Fruit fly (Drosophila melanogaster) whole organism, embryonic: ENCODE results near the gene cav.

ENCODE experiments used
- Aef1 ChIP-seq: fragments of 200-800 bp; sonication (Bioruptor generic); IDR thresholded peaks from 3 replicates; pipeline ENCODE4 v1.3.6; 2022; ENCODE audit warnings: missing biosample characterization, missing genetic modification characterization
- Atf-2 ChIP-seq: fragments of 200-800 bp; sonication (Bioruptor generic); optimal IDR thresholded peaks from 2 replicates; lab custom pipeline; 2016; ENCODE audit warnings: missing biosample characterization, missing genetic modification characterization
- CG12071 ChIP-seq: fragments of 200-800 bp; sonication (Bioruptor generic); optimal IDR thresholded peaks from 3 replicates; lab custom pipeline; 2018; ENCODE audit warnings: missing biosample characterization, mild to moderate bottlenecking, missing genetic modification characterization
- CG12219 ChIP-seq: fragments of 200-800 bp; sonication (Bioruptor generic); optimal IDR thresholded peaks from 3 replicates; lab custom pipeline; 2018; ENCODE audit warnings: missing biosample characterization, mild to moderate bottlenecking, missing genetic modification characterization
- CG15073 ChIP-seq: fragments of 200-800 bp; sonication (Bioruptor generic); optimal IDR thresholded peaks from 2 replicates; lab custom pipeline; 2016; ENCODE audit warnings: missing biosample characterization, missing genetic modification characterization
- CG17328 ChIP-seq: fragments of 200-800 bp; sonication (Bioruptor generic); IDR thresholded peaks from 2 replicates; pipeline ENCODE4 v1.3.6; 2022; ENCODE audit warnings: missing biosample characterization, missing genetic modification characterization
- CG1832 ChIP-seq: fragments of 200-800 bp; sonication (Bioruptor generic); optimal IDR thresholded peaks from 2 replicates; lab custom pipeline; 2017; ENCODE audit warnings: missing biosample characterization, mild to moderate bottlenecking, missing genetic modification characterization, inconsistent platforms
- CG18764 ChIP-seq: fragments of 200-800 bp; sonication (Bioruptor generic); optimal IDR thresholded peaks from 3 replicates; lab custom pipeline; 2016; ENCODE audit warnings: missing biosample characterization, missing genetic modification characterization
- CG2202 ChIP-seq: fragments of 200-800 bp; sonication (Bioruptor generic); optimal IDR thresholded peaks from 2 replicates; lab custom pipeline; 2018; ENCODE audit warnings: missing biosample characterization, mild to moderate bottlenecking, missing genetic modification characterization
- CG2678 ChIP-seq: fragments of 200-800 bp; sonication (Bioruptor generic); optimal IDR thresholded peaks from 3 replicates; lab custom pipeline; 2019; ENCODE audit warnings: missing biosample characterization, mild to moderate bottlenecking, missing genetic modification characterization, moderate library complexity
- CG30020 ChIP-seq: fragments of 200-800 bp; optimal IDR thresholded peaks from 2 replicates; lab custom pipeline; 2019; ENCODE audit warnings: missing biosample characterization, mild to moderate bottlenecking, missing genetic modification characterization, moderate library complexity
- CG34376 ChIP-seq: fragments of 200-800 bp; sonication (Bioruptor generic); optimal IDR thresholded peaks from 2 replicates; lab custom pipeline; 2018; ENCODE audit warnings: missing biosample characterization, mild to moderate bottlenecking, missing genetic modification characterization
- CG4282 ChIP-seq: fragments of 200-800 bp; sonication (Bioruptor generic); optimal IDR thresholded peaks from 2 replicates; lab custom pipeline; 2016; ENCODE audit warnings: missing biosample characterization, missing genetic modification characterization
- CG4730 ChIP-seq: fragments of 200-800 bp; sonication (Bioruptor generic); IDR thresholded peaks from 2 replicates; pipeline ENCODE4 v1.3.6; 2022; ENCODE audit warnings: missing biosample characterization, missing genetic modification characterization
- CG6175 ChIP-seq: fragments of 200-800 bp; sonication (Bioruptor generic); IDR thresholded peaks from 3 replicates; pipeline ENCODE4 v1.3.6; 2022; ENCODE audit warnings: missing biosample characterization, missing genetic modification characterization
- CG6254 ChIP-seq: fragments of 200-800 bp; sonication (Bioruptor generic); optimal IDR thresholded peaks from 3 replicates; lab custom pipeline; 2017; ENCODE audit warnings: mild to moderate bottlenecking, missing biosample characterization, missing genetic modification reagents, missing genetic modification characterization
- CG6765 ChIP-seq: fragments of 200-800 bp; sonication (Bioruptor generic); optimal IDR thresholded peaks from 3 replicates; lab custom pipeline; 2017; ENCODE audit warnings: missing biosample characterization, mild to moderate bottlenecking, missing genetic modification characterization
- CG7786 ChIP-seq: fragments of 200-800 bp; sonication (Bioruptor generic); optimal IDR thresholded peaks from 2 replicates; lab custom pipeline; 2016; ENCODE audit warnings: missing biosample characterization, missing genetic modification characterization
- CG9797 ChIP-seq: fragments of 200-800 bp; sonication (Bioruptor generic); optimal IDR thresholded peaks from 3 replicates; lab custom pipeline; 2018; ENCODE audit warnings: missing biosample characterization, mild to moderate bottlenecking, missing genetic modification characterization
- Deaf1 ChIP-seq: fragments of 200-800 bp; optimal IDR thresholded peaks from 3 replicates; lab custom pipeline; 2019; ENCODE audit warnings: missing biosample characterization, mild to moderate bottlenecking, missing genetic modification characterization, moderate library complexity
- Doc3 ChIP-seq: fragments of 200-800 bp; sonication (Bioruptor generic); IDR thresholded peaks from 3 replicates; pipeline ENCODE4 v1.3.6; 2022; ENCODE audit warnings: missing biosample characterization, missing genetic modification characterization; ENCODE audit not compliant: partially characterized antibody
- Ets65A ChIP-seq: fragments of 200-800 bp; sonication (Bioruptor generic); peaks from one replicate; lab custom pipeline; 2016; ENCODE audit warnings: missing biosample characterization, missing genetic modification characterization
- Hr3 ChIP-seq: fragments of 200-800 bp; sonication (Bioruptor generic); optimal IDR thresholded peaks from 3 replicates; lab custom pipeline; 2016; ENCODE audit warnings: missing biosample characterization, missing genetic modification characterization
- Lhr ChIP-seq: fragments of 200-800 bp; sonication (Bioruptor generic); optimal IDR thresholded peaks from 3 replicates; lab custom pipeline; 2017; ENCODE audit warnings: mild to moderate bottlenecking, missing biosample characterization, missing genetic modification reagents, missing genetic modification characterization
- Opbp ChIP-seq: fragments of 200-800 bp; sonication (Bioruptor generic); IDR thresholded peaks from 3 replicates; pipeline ENCODE4 v1.3.6; 2022; ENCODE audit warnings: missing biosample characterization, missing genetic modification characterization; ENCODE audit not compliant: partially characterized antibody
- Side ChIP-seq: fragments of 200-800 bp; sonication (Bioruptor generic); optimal IDR thresholded peaks from 2 replicates; lab custom pipeline; 2016; ENCODE audit warnings: missing biosample characterization, missing genetic modification characterization
- Usf ChIP-seq: fragments of 200-800 bp; sonication (Bioruptor generic); optimal IDR thresholded peaks from 2 replicates; lab custom pipeline; 2017; ENCODE audit warnings: missing genotype, missing biosample characterization, missing genetic modification characterization
- Xrp1 ChIP-seq: fragments of 200-800 bp; sonication (Bioruptor generic); IDR thresholded peaks from 2 replicates; pipeline ENCODE4 v1.3.6; 2022; ENCODE audit warnings: missing biosample characterization, missing genetic modification characterization
- btn ChIP-seq: fragments of 200-800 bp; sonication (Bioruptor generic); optimal IDR thresholded peaks from 2 replicates; lab custom pipeline; 2016; ENCODE audit warnings: missing biosample characterization, missing genetic modification characterization
- cas ChIP-seq: fragments of 200-800 bp; sonication (Bioruptor generic); IDR thresholded peaks from 2 replicates; pipeline ENCODE4 v1.3.6; 2022; ENCODE audit warnings: missing biosample characterization, missing genetic modification characterization
- chif ChIP-seq, 2 experiments: fragments of 200-800 bp; sonication (Bioruptor generic); optimal IDR thresholded peaks; 3 replicates each; lab custom pipeline; 2016; ENCODE audit warnings: missing biosample characterization in 2 of 2, missing genetic modification characterization in 2 of 2
- chinmo ChIP-seq: fragments of 200-800 bp; sonication (Bioruptor generic); IDR thresholded peaks from 4 replicates; pipeline ENCODE4 v1.3.6; 2022; ENCODE audit warnings: missing biosample characterization, missing genetic modification characterization; ENCODE audit not compliant: partially characterized antibody
- corto ChIP-seq: fragments of 200-800 bp; sonication (Bioruptor generic); optimal IDR thresholded peaks from 2 replicates; lab custom pipeline; 2016; ENCODE audit warnings: missing biosample characterization, mild to moderate bottlenecking, missing genetic modification characterization, moderate library complexity
- dmrt11E ChIP-seq: fragments of 200-800 bp; sonication (Bioruptor generic); optimal IDR thresholded peaks from 3 replicates; lab custom pipeline; 2018; ENCODE audit warnings: missing biosample characterization, mild to moderate bottlenecking, missing genetic modification characterization, moderate library complexity
- dysf ChIP-seq: fragments of 200-800 bp; sonication (Bioruptor generic); IDR thresholded peaks from 3 replicates; pipeline ENCODE4 v1.3.6; 2022; ENCODE audit warnings: missing biosample characterization, missing genetic modification characterization
- esg ChIP-seq: fragments of 200-800 bp; sonication (Bioruptor generic); conservative IDR thresholded peaks from 2 replicates; pipeline ENCODE4 v1.3.6; 2022; ENCODE audit warnings: missing biosample characterization, missing genetic modification characterization
- fd64A ChIP-seq: fragments of 200-800 bp; sonication (Bioruptor generic); optimal IDR thresholded peaks from 3 replicates; lab custom pipeline; 2018; ENCODE audit warnings: missing biosample characterization, mild to moderate bottlenecking, missing genetic modification characterization
- gro ChIP-seq: fragments of 200-800 bp; sonication (Bioruptor generic); optimal IDR thresholded peaks from 2 replicates; lab custom pipeline; 2016; ENCODE audit warnings: missing biosample characterization, missing genetic modification characterization
- jumu ChIP-seq: fragments of 200-800 bp; sonication (Bioruptor generic); optimal IDR thresholded peaks from 3 replicates; lab custom pipeline; 2016; ENCODE audit warnings: missing biosample characterization, missing genetic modification characterization
- nmo ChIP-seq: fragments of 200-800 bp; sonication (Bioruptor generic); optimal IDR thresholded peaks from 2 replicates; lab custom pipeline; 2018; ENCODE audit warnings: missing biosample characterization, mild to moderate bottlenecking, missing genetic modification characterization, moderate library complexity
- oc ChIP-seq: fragments of 200-800 bp; sonication (Bioruptor generic); optimal IDR thresholded peaks from 2 replicates; lab custom pipeline; 2018; ENCODE audit warnings: missing biosample characterization, mild to moderate bottlenecking, missing genetic modification characterization, moderate library complexity
- odd ChIP-seq: fragments of 200-800 bp; sonication (Bioruptor generic); optimal IDR thresholded peaks from 2 replicates; lab custom pipeline; 2017; ENCODE audit warnings: missing biosample characterization, mild to moderate bottlenecking, missing genetic modification characterization
- pb ChIP-seq: fragments of 200-800 bp; sonication (Bioruptor generic); optimal IDR thresholded peaks from 3 replicates; lab custom pipeline; 2016; ENCODE audit warnings: missing biosample characterization, missing genetic modification characterization
- peb ChIP-seq: fragments of 200-800 bp; sonication (Bioruptor generic); IDR thresholded peaks from 2 replicates; pipeline ENCODE4 v1.3.6; 2022; ENCODE audit warnings: missing biosample characterization, missing genetic modification characterization
- pfk ChIP-seq: fragments of 200-800 bp; sonication (Bioruptor generic); optimal IDR thresholded peaks from 2 replicates; lab custom pipeline; 2018; ENCODE audit warnings: missing biosample characterization, mild to moderate bottlenecking, missing genetic modification characterization, moderate library complexity
- pum ChIP-seq: fragments of 200-800 bp; sonication (Bioruptor generic); optimal IDR thresholded peaks from 2 replicates; lab custom pipeline; 2016; ENCODE audit warnings: missing biosample characterization, missing genetic modification characterization
- pzg ChIP-seq: fragments of 200-800 bp; sonication (Bioruptor generic); optimal IDR thresholded peaks from 3 replicates; lab custom pipeline; 2018; ENCODE audit warnings: missing biosample characterization, mild to moderate bottlenecking, missing genetic modification characterization, moderate library complexity
- sim ChIP-seq: fragments of 200-800 bp; sonication (Bioruptor generic); IDR thresholded peaks from 2 replicates; pipeline ENCODE4 v1.3.6; 2022; ENCODE audit warnings: missing biosample characterization, missing genetic modification characterization
- slbo ChIP-seq: fragments of 200-800 bp; sonication (Bioruptor generic); IDR thresholded peaks from 2 replicates; pipeline ENCODE4 v1.3.6; 2022; ENCODE audit warnings: missing biosample characterization, missing genetic modification characterization
- slou ChIP-seq: fragments of 200-800 bp; sonication (Bioruptor generic); optimal IDR thresholded peaks from 3 replicates; lab custom pipeline; 2016; ENCODE audit warnings: missing biosample characterization, missing genetic modification characterization
- zfh1 ChIP-seq: fragments of 200-800 bp; sonication (Bioruptor generic); IDR thresholded peaks from 3 replicates; pipeline ENCODE4 v1.3.6; 2022; ENCODE audit warnings: missing biosample characterization, missing genetic modification characterization

The cav gene

dm6 chr3R:24252494-24252893 lies 31.6 kb downstream of the cav start, which contains the start of gene beta-PheRS (continued):
- no peak for TF ChIP-seq zfh1 (GFP tag; lab: Robert Waterston, UW)
- TF ChIP-seq fd64A (GFP tag; lab: Kevin White, UChicago) = no peak
- TF ChIP-seq CG4282 = no peak
- no peak for TF ChIP-seq cas (GFP tag; lab: Robert Waterston, UW)
- TF ChIP-seq sim (GFP tag; lab: Robert Waterston, UW) = no peak
- TF ChIP-seq CG6765 (GFP tag; lab: Kevin White, UChicago) = no peak
- TF ChIP-seq CG15073 (GFP tag; lab: Kevin White, UChicago) = no peak
- peak; percentile 94 for TF ChIP-seq Ets65A (GFP tag; lab: Kevin White, UChicago)
- peak; percentile 48 for TF ChIP-seq CG7786 (GFP tag; lab: Kevin White, UChicago)
- TF ChIP-seq CG34376 (GFP tag; lab: Kevin White, UChicago) = peak; percentile 30
- no peak for TF ChIP-seq btn (GFP tag; lab: Kevin White, UChicago)
- peak; percentile 92 for TF ChIP-seq CG30020
- no peak for TF ChIP-seq Atf-2 (GFP tag; lab: Kevin White, UChicago)
- TF ChIP-seq esg (GFP tag; lab: Robert Waterston, UW) = 0 out of 2 replicates have a peak, but pooled peaks have one; percentile 29
- peak; percentile 16 for TF ChIP-seq pfk (GFP tag; lab: Kevin White, UChicago)
- TF ChIP-seq chinmo = peak; percentile 91; the same call in 2 of the 4 replicates
- TF ChIP-seq pzg (GFP tag; lab: Kevin White, UChicago) = peak; percentile 99
- peak; percentile 78 for TF ChIP-seq nmo (GFP tag; lab: Kevin White, UChicago)
- peak; percentile 81 for TF ChIP-seq Doc3
- 0 out of 2 replicates have a peak, but pooled peaks have one; percentile 27 for TF ChIP-seq Xrp1
- TF ChIP-seq slbo = peak; percentile 83
- no peak for TF ChIP-seq CG4730 (GFP tag; lab: Robert Waterston, UW)
- TF ChIP-seq CG12219 (GFP tag; lab: Kevin White, UChicago) = no peak
- TF ChIP-seq CG18764 (GFP tag; lab: Kevin White, UChicago) = no peak
- peak; percentile 64 for TF ChIP-seq Side (GFP tag; lab: Kevin White, UChicago)
- TF ChIP-seq Usf (GFP tag; lab: Kevin White, UChicago) = peak; percentile 17
- TF ChIP-seq Aef1 (GFP tag; lab: Robert Waterston, UW) = no peak; the same call in 2 of the 3 replicates
- TF ChIP-seq Opbp (GFP tag; lab: Robert Waterston, UW) = peak; percentile 94
- TF ChIP-seq CG1832 = no peak
- no peak for TF ChIP-seq CG6254 (GFP tag; lab: Kevin White, UChicago)
- peak; percentile 53 for TF ChIP-seq jumu (GFP tag; lab: Kevin White, UChicago)
- peak; percentile 27 to 41 for TF ChIP-seq chif (GFP tag; optimal IDR thresholded peaks at IDR 0.05; lab: Kevin White, UChicago)
- TF ChIP-seq CG17328 (GFP tag; lab: Robert Waterston, UW) = no peak; the same call in 1 of the 2 replicates
- TF ChIP-seq CG9797 (GFP tag; lab: Kevin White, UChicago) = peak; percentile 93
- TF ChIP-seq odd (GFP tag; lab: Kevin White, UChicago) = no peak
- peak; percentile 15 for TF ChIP-seq dmrt11E (tag; lab: Kevin White, UChicago)
- TF ChIP-seq CG2678 (tag; lab: Kevin White, UChicago) = no peak
- no peak for TF ChIP-seq corto (GFP tag; lab: Kevin White, UChicago)
- no peak for TF ChIP-seq CG2202 (tag; lab: Kevin White, UChicago)
- peak; percentile 1 for TF ChIP-seq pb (GFP tag; lab: Kevin White, UChicago)
- peak; percentile 8 for TF ChIP-seq pum
- TF ChIP-seq CG6175 (GFP tag; lab: Robert Waterston, UW) = 0 out of 3 replicates have a peak, but pooled peaks have one; percentile 14
- peak; percentile 94 for TF ChIP-seq Hr3 (GFP tag; lab: Kevin White, UChicago)
- TF ChIP-seq gro (GFP tag; lab: Kevin White, UChicago) = peak; percentile 56
- no peak for TF ChIP-seq CG12071 (GFP tag; lab: Kevin White, UChicago)
- no peak for TF ChIP-seq peb
- no peak for TF ChIP-seq Deaf1 (tag; lab: Kevin White, UChicago)
- 0 out of 3 replicates have a peak, but pooled peaks have one; percentile 46 for TF ChIP-seq dysf
- TF ChIP-seq slou (GFP tag; lab: Kevin White, UChicago) = no peak
- TF ChIP-seq oc (tag; lab: Kevin White, UChicago) = no peak
- peak; percentile 91 for TF ChIP-seq Lhr
